Worm (Caenorhabditis elegans) whole organism, L4/young adult: Measurements from ENCODE around the gene F14F9.5.

ENCODE experiments used
- W03F9.2 ChIP-seq: fragments of 150-350 bp; optimal IDR thresholded peaks from 2 replicates; lab custom pipeline; 2014; ENCODE audit warnings: missing biosample characterization, missing genetic modification characterization
- dao-5 ChIP-seq: sonication (generic microtip); optimal IDR thresholded peaks from 2 replicates; lab custom pipeline; 2016; ENCODE audit warnings: missing genotype, missing genetic modification characterization, moderate library complexity, missing compliant biosample characterization
- him-1 ChIP-seq: sonication (generic microtip); optimal IDR thresholded peaks from 2 replicates; lab custom pipeline; 2016; ENCODE audit warnings: missing genotype, missing genetic modification reagents, missing genetic modification characterization, missing compliant biosample characterization

The F14F9.5 gene

DNA sequence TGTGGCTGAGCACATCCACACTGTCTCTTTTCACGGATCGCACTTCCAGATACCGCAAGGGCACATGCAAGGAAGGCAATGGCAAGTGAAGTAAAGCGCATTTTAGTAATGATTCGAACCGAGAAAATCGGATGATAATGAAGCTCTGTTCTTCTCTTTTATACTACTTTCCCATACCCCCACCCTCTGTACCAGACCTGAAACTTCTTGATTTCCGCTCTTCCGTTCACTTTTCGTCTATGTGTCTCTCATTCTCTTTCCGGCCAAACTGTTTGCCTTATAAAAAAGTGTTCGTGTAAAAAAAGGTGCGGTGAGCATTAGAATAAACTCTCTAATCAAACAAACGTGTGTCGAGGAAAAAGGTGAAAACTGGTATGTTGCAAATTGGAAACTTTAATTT is 34.9 kb downstream of the F14F9.5 start, which contains the start of gene abu-6:
Gene abu-6 (minus strand): TSS at position 101 of the 400 bp plus-strand sequence.
- TF ChIP-seq him-1 (tag; lab: Kevin White, UChicago) (no peak), dao-5 (tag; lab: Kevin White, UChicago) (no peak), W03F9.2 (tag; lab: Kevin White, UChicago) (no peak)

DNA sequence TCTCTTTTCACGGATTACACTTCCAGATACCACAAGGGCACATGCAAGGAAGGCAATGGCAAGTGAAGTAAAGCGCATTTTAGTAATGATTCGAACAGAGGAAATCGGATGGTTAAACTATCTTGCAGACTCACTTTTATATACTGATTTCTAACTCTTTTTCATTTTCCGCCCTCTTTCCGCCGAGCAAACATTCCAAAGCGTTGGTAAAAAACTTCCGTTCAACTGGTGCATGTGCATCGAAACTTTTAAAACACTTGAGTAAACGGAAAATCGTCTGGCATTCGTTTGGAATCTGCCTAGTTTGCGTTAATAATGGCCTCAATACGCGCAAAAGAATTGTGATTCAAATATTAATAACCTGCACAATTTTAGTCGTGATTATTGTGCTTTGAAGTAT is 37.8 kb downstream of the F14F9.5 start, which contains the start of gene abu-7:
Gene abu-7 (minus strand): TSS at position 101 of the 400 bp plus-strand sequence.
- TF ChIP-seq W03F9.2 (tag; lab: Kevin White, UChicago): no peak
- no peak for TF ChIP-seq dao-5 (tag; lab: Kevin White, UChicago)
- no peak for TF ChIP-seq him-1 (tag; lab: Kevin White, UChicago)

DNA sequence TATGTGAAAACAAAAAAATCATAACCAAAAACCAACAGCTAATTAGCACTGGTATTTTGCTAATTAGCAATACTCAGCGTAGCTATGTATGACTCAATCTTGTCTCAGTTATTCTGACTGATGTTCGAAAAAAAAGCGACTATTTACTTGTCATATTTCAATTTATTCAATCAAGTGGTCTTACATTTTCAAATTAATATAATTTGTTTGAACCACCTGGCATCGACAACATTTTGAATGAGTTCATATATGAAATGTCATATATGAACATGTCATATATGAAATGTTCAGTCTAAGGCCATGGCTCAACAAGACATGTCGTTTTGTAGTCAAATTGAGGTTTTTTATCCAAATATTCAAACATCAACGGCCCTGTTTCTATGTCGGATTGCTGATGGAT is 38.5 kb downstream of the F14F9.5 start, which contains the start of gene srw-140:
Gene srw-140 (plus strand): TSS at position 301 of the 400 bp plus-strand sequence.
- no peak for TF ChIP-seq W03F9.2 (tag; lab: Kevin White, UChicago)
- TF ChIP-seq dao-5 (tag; lab: Kevin White, UChicago): no peak
- TF ChIP-seq him-1 (tag; lab: Kevin White, UChicago): no peak

DNA sequence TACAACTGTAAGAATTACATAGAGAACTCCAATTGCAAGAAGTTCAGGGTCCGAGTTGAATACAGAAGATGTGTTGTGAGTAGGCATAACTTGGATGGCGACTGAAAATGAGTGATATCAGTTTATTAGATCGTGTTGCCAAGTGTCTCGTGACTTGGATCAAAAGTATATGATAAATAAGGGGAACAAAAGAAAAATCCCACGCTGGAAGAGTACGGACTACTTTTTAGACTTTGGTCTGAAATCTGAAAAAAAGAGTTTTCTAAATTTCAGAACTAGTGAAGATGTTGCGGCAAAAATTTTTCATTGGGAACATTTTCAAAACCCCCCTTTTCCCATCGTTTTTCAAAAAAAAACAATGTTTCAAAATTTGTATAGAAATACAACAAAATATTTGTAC is 42.7 kb downstream of the F14F9.5 start, which contains the start of gene srt-64:
Gene srt-64 (minus strand): TSS at position 101 of the 400 bp plus-strand sequence.
- TF ChIP-seq him-1 (tag; lab: Kevin White, UChicago): no peak
- TF ChIP-seq dao-5 (tag; lab: Kevin White, UChicago): no peak
- no peak for TF ChIP-seq W03F9.2 (tag; lab: Kevin White, UChicago)

DNA sequence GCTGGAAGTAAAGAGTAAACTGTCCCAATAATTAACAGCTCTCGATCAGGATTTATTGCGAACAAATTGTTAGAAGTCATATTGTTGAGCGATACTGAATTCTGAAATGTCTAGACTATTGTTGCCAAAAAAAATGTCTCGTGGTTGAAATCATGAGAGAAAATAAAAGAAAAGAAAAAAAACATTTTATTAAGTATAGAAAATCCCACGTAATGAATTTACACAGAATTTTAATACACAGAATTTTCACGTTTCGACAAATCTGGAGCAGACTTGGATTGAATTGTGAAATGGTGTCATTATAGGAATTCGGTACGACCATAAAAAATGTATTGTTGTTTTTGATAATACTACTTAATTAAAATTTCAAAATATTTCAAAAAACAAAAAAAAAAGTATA is 45.9 kb downstream of the F14F9.5 start, which contains the start of gene srt-65:
Gene srt-65 (minus strand): TSS at position 101 of the 400 bp plus-strand sequence.
- no peak for TF ChIP-seq dao-5 (tag; lab: Kevin White, UChicago)
- no peak for TF ChIP-seq him-1 (tag; lab: Kevin White, UChicago)
- TF ChIP-seq W03F9.2 (tag; lab: Kevin White, UChicago): no peak

DNA sequence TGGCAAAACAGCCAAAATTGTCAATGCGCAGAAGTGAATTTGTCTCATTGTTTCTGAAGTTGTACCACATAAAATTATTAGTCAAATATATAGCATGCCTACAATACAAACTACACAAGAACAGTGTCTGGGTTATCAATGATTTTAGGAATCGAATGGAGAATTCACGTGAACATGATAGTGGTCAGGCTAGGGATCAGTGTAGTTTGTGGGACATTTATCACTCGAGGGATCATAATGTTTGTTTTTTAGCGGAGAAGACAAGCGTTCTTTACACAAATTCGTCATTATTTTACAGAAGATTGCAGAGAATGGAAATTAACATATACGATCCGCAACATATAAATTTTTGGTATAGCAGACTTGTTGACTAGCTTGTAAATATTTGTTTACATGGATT is 50.3 kb downstream of the F14F9.5 start, which contains the start of gene ugt-51:
Gene ugt-51 (minus strand): TSS at position 101 of the 400 bp plus-strand sequence.
- TF ChIP-seq him-1 (tag; lab: Kevin White, UChicago) (no peak), dao-5 (tag; lab: Kevin White, UChicago) (no peak), W03F9.2 (tag; lab: Kevin White, UChicago) (no peak)

DNA sequence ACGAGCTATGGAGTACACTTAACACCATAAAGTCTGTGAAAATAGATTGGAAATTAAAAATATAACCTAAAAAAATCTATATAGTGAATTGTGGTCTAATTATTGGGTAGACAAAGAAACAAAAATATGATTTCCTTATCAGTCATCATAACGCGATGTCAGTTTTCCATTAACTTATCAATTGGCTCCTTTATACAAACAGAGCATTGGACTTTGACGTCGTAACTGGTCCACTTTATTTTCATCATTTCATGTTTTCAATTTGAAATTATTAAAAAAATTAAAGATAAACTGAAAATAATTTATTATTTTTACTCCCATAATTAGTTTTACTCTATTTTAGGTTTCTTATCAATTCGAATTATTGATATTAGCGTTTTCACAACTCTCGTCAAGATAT is 51.2 kb downstream of the F14F9.5 start:
- TF ChIP-seq dao-5 (tag; lab: Kevin White, UChicago): no peak
- no peak for TF ChIP-seq him-1 (tag; lab: Kevin White, UChicago)
- TF ChIP-seq W03F9.2 (tag; lab: Kevin White, UChicago): no peak
